Worm (Caenorhabditis elegans): ENCODE measurements around the gene nhr-177.

nhr-177 gene

ce11 chrV:1610097-1610496, at the start of gene nhr-177:
TSS of gene nhr-177 (plus strand) at chrV:1610263.
- TF ChIP-seq unc-62 (GFP tag; optimal IDR thresholded peaks at IDR 0.05) = no peak

- no peak for TF ChIP-seq unc-62 (GFP tag; optimal IDR thresholded peaks at IDR 0.05)
Measured at ce11 chrV:1566776-1567175, 43.3 kb upstream of the nhr-177 start, which contains the start of gene cdc-25.2. TSS of gene cdc-25.2 (plus strand) at chrV:1567076.

DNA sequence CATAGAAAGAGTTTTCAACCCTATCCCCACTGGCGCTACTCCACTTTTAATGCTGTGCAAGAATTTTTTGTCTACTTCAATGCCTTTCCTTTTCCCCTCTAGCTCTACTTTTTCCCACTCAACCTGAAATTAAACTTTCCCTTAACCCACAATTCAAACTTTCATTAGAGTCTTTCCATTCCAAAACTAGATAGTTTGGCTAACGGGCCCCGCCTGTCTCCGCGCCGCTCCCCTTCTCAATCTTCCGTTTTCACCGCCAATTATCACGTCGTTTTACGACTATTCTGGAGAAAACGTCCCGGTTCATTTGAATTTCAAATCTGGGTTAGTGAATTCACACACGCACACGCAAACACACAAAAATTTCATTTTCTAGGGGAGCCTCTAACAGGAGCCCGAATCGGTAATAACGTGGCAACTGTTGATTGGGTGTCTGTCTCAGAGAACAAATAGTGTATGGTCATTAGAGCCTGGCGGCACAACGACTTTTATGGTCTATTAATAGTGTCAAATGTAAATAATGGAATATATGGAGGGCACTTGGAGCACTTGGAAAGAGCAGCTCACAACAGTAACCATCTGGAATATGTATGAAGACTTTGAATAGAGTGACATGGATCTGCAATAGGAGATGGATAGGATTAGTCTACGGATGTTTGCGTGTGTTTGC, 40.2 kb upstream of the nhr-177 start:
- TF ChIP-seq unc-62 (GFP tag; optimal IDR thresholded peaks at IDR 0.05) = no peak

- TF ChIP-seq unc-62 (GFP tag; optimal IDR thresholded peaks at IDR 0.05) = no peak
Measured at ce11 chrV:1570679-1571078, 39.4 kb upstream of the nhr-177 start.

DNA sequence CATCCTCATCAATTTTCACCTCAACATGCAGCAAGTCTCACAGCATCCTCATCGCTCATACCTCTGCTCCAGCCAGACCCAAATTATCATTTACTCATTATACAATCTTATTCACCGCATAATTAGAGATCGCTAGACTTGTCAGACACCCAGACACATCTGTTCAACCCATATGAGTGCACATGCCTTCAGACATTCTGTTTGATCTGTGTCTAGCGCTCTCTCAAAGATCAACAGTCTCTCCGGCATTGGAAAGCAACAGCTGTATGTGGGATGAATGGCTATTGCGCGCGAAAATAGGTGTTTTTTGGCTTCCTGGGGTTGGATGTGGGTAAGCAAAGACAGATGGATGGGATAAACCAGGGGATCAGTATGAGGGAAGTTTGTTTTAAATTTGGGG, 37.5 kb upstream of the nhr-177 start:
- no peak for TF ChIP-seq unc-62 (GFP tag; optimal IDR thresholded peaks at IDR 0.05)

DNA sequence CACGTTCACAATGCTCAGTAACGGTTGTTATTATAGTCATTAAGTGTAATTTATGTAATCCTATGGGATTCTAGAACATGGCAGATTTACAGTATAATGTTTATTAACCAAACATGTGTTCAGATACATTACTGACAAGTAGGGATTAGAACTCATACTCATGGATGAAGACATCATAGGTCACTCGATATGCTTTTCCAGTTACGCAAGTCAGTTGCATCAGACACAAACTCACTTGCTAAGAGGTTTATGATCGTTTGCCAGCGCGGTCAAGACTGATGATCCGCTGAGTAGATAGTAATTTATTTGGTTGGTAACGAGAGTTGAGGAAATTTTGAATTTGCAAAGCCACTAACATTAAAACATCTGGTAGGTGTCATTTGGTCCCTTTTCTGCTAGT, 35.5 kb upstream of the nhr-177 start:
- TF ChIP-seq unc-62 (GFP tag; optimal IDR thresholded peaks at IDR 0.05) = no peak

DNA sequence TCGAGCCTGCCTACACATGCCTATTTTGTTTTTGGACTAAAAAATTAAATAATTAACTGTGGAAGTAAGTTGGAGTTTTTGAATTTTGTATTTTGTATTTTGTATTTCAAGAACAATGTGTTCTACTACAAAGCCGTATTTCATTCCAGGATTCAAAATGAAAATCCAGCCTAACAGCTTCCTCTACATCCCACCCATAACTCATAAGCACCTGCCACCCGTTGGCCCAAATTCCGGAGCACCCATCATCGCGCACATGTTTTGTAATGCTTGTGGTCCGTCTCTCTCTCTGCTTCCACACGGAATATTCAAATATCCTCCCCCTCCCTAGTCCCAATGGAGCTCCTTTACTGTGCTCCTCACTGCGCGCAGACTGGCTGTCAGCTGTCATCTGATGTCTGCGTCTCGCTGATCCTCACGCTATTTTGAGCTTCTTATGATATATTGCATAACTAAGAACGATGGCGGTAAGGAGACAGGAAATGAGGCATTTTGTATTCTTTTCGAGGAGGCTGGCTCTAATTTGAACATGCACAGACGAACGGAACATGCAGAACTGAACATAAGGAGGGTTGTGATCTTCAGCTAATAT, 34.5 kb upstream of the nhr-177 start:
- no peak for TF ChIP-seq unc-62 (GFP tag; optimal IDR thresholded peaks at IDR 0.05)

- no peak for TF ChIP-seq unc-62 (GFP tag; optimal IDR thresholded peaks at IDR 0.05)
Measured at ce11 chrV:1577092-1577709, 32.9 kb upstream of the nhr-177 start.

- TF ChIP-seq unc-62 (GFP tag; optimal IDR thresholded peaks at IDR 0.05) = no peak
Measured at ce11 chrV:1578572-1579230, 31.4 kb upstream of the nhr-177 start.

- no peak for TF ChIP-seq unc-62 (GFP tag; optimal IDR thresholded peaks at IDR 0.05)
Measured at ce11 chrV:1579790-1580189, 30.3 kb upstream of the nhr-177 start.

DNA sequence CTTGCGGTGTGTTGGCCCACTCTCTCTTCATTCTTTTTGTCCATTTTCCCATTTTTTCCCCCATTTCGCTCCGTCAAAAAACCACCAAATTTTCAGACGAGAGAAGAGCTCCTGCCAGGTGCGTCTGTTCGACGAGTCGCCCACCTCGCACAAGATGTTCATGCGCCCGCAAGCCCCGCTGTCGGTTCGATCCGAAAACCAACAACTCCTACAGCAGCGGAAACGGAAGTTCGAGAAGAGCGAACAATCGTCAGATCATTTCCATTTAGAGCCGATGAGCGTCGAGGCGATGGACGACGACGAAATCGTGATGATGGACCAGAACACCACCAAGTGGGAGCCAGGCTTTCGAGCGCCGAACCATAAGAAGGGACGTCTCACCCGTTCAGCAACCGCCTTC, 26.8 kb upstream of the nhr-177 start:
- TF ChIP-seq unc-62 (GFP tag; optimal IDR thresholded peaks at IDR 0.05) = no peak

DNA sequence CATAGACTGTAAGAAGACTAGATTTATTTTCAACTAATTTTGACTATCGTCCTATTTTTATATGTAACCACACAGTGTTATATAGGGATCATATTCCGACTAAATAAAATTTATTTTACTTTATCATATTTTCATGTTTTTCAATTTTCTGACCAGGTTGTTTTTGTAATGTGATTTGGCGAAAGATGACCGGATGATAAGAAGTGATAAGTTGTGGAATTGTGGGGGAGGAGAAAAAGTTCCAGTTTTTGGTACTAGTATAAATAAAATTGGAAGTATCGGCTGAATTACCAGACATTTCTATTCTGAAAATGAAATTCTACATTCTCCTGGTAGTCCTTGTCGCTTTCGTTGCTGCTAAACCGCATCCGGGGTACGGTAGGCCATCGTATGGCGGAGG, 24.7 kb upstream of the nhr-177 start, which contains the start of gene F16B4.7:
Gene F16B4.7, plus strand, starts transcription at position 301 of the 400 bp plus-strand sequence.
- no peak for TF ChIP-seq unc-62 (GFP tag; optimal IDR thresholded peaks at IDR 0.05)

DNA sequence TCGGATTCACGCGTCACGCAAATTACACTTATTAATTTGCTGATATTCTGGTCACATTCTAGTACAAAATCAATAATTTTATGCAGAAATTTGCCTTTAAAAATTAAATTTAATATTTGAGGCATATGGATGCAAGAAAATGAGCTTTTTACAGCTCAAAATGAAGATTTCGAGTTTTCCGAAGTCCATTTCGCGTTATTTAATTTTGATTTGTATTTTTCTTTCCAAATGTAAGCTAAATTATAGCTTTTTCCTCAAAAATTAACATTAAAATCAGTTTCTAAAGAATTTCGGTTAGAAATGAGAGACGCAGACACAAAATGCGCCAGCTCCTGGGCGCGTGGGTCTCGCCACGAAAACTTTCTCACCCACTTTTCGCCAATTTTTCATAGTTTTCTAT, 23.2 kb upstream of the nhr-177 start, which contains the start of gene F16B4.6:
Gene F16B4.6, plus strand, starts transcription at position 301 of the 400 bp plus-strand sequence.
- TF ChIP-seq unc-62 (GFP tag; optimal IDR thresholded peaks at IDR 0.05) = no peak

DNA sequence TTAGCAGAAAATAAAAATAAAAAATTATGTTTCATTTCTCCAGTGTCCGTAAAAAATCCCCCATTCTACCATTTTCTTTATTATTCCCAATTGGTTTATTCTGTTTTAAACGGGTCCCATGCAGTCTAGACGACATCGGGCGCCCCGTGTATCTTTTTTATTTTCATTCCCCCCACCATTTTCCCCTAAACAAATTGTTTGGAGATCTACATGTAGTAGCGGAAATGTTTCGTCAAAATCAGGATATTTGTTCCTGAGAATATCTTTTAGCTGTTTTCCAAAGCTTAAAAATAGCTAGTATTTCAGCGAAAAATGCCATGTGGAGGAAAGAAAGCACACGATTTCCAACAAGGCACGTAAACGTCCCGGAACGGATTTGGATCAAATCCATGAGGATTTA, 21.9 kb upstream of the nhr-177 start, which contains the start of gene F16B4.5:
Gene F16B4.5, plus strand, starts transcription at position 301 of the 400 bp plus-strand sequence.
- TF ChIP-seq unc-62 (GFP tag; optimal IDR thresholded peaks at IDR 0.05) = no peak

DNA sequence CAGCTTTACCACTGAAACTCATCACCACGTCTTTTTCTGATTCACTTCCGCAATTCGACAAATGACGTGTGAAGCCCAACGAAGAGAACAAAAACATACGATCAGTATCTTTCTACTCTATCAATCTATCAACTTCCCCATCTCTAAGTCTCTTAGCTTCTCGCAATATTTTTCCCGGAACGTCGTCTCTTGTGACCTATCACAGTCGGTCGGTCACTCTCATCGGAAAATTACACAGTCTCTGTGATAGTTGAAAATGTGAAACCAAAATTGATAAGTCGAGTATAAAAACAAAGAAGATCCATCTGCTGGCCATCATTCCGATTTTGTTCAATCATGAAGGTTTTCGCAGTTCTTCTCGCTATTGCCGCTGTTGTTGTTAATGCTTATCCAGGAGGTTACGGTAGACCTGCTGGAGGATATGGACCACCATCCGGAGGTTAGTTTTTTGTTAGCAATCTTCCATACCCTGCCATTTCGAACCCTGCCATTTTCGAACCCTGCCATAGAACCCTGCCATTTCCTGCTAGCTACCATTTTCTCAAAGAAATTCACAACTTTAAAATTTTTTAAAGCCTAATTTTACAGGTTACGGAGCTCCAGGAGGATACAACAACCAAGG, 16.2 kb upstream of the nhr-177 start, which contains the start of gene F16B4.4:
Gene F16B4.4, plus strand, starts transcription at position 221 of the 622 bp plus-strand sequence.
- TF ChIP-seq unc-62 (GFP tag; optimal IDR thresholded peaks at IDR 0.05) = no peak
